Fruit fly (Drosophila melanogaster) whole organism, embryonic: Measurements from ENCODE around the gene Doc2.

Experiments
- B-H1 ChIP-seq: fragments of 200-800 bp; sonication (Bioruptor generic); IDR thresholded peaks from 3 replicates; pipeline ENCODE4 v1.3.6; 2022; ENCODE audit warnings: missing biosample characterization, missing genetic modification characterization
- Bgb ChIP-seq: fragments of 200-800 bp; sonication (Bioruptor generic); IDR thresholded peaks from 2 replicates; pipeline ENCODE4 v1.3.6; 2022; ENCODE audit warnings: missing biosample characterization, missing genetic modification characterization; ENCODE audit not compliant: partially characterized antibody
- CG10565 ChIP-seq: fragments of 200-800 bp; sonication (Bioruptor generic); optimal IDR thresholded peaks from 3 replicates; lab custom pipeline; 2016; ENCODE audit warnings: missing biosample characterization, mild to moderate bottlenecking, missing genetic modification characterization
- CG11504 ChIP-seq: fragments of 200-800 bp; sonication (Bioruptor generic); optimal IDR thresholded peaks from 3 replicates; lab custom pipeline; 2019; ENCODE audit warnings: missing biosample characterization, mild to moderate bottlenecking, missing genetic modification characterization, moderate library complexity
- CG13123 ChIP-seq: fragments of 200-800 bp; sonication (Bioruptor generic); optimal IDR thresholded peaks from 2 replicates; lab custom pipeline; 2016; ENCODE audit warnings: missing biosample characterization, missing genetic modification characterization
- CG13287 ChIP-seq: fragments of 200-800 bp; sonication (Bioruptor generic); IDR thresholded peaks from 2 replicates; pipeline ENCODE4 v1.3.6; 2022; ENCODE audit warnings: missing biosample characterization, missing genetic modification characterization; ENCODE audit not compliant: partially characterized antibody
- CG13624 ChIP-seq: fragments of 200-800 bp; sonication (Bioruptor generic); optimal IDR thresholded peaks from 2 replicates; lab custom pipeline; 2016; ENCODE audit warnings: missing biosample characterization, missing genetic modification characterization
- CG17385 ChIP-seq: fragments of 200-800 bp; sonication (Bioruptor generic); optimal IDR thresholded peaks from 3 replicates; lab custom pipeline; 2018; ENCODE audit warnings: missing biosample characterization, mild to moderate bottlenecking, missing genetic modification characterization
- CG18011 ChIP-seq: fragments of 200-800 bp; sonication (Bioruptor generic); optimal IDR thresholded peaks from 2 replicates; lab custom pipeline; 2017; ENCODE audit warnings: missing biosample characterization, missing genetic modification characterization, mild to moderate bottlenecking, moderate library complexity, missing genotype
- CG2202 ChIP-seq: fragments of 200-800 bp; sonication (Bioruptor generic); optimal IDR thresholded peaks from 2 replicates; lab custom pipeline; 2018; ENCODE audit warnings: missing biosample characterization, mild to moderate bottlenecking, missing genetic modification characterization
- CG3281 ChIP-seq: fragments of 200-800 bp; sonication (Bioruptor generic); optimal IDR thresholded peaks from 3 replicates; lab custom pipeline; 2017; ENCODE audit warnings: missing biosample characterization, mild to moderate bottlenecking, missing genetic modification characterization
- CG3407 ChIP-seq: fragments of 200-800 bp; sonication (Bioruptor generic); optimal IDR thresholded peaks from 2 replicates; lab custom pipeline; 2018; ENCODE audit warnings: missing biosample characterization, mild to moderate bottlenecking, missing genetic modification characterization
- CG34224 ChIP-seq: fragments of 200-800 bp; sonication (Bioruptor generic); IDR thresholded peaks from 3 replicates; pipeline ENCODE4 v1.3.6; 2022; ENCODE audit warnings: missing biosample characterization, missing genetic modification characterization; ENCODE audit not compliant: partially characterized antibody
- CG4820 ChIP-seq: fragments of 200-800 bp; sonication (Bioruptor generic); optimal IDR thresholded peaks from 3 replicates; lab custom pipeline; 2016; ENCODE audit warnings: missing biosample characterization, missing genetic modification characterization
- CG7745 ChIP-seq: fragments of 200-800 bp; sonication (Bioruptor generic); optimal IDR thresholded peaks from 2 replicates; lab custom pipeline; 2018; ENCODE audit warnings: missing biosample characterization, mild to moderate bottlenecking, missing genetic modification characterization, moderate library complexity
- CG8944 ChIP-seq: fragments of 200-800 bp; sonication (Bioruptor generic); optimal IDR thresholded peaks from 3 replicates; lab custom pipeline; 2016; ENCODE audit warnings: missing biosample characterization, missing genetic modification characterization
- Dad ChIP-seq: fragments of 200-800 bp; sonication (Bioruptor generic); optimal IDR thresholded peaks from 3 replicates; lab custom pipeline; 2016; ENCODE audit warnings: missing biosample characterization, missing genetic modification characterization
- Dp ChIP-seq: fragments of 200-800 bp; sonication (Bioruptor generic); optimal IDR thresholded peaks from 2 replicates; lab custom pipeline; 2018; ENCODE audit warnings: missing biosample characterization, mild to moderate bottlenecking, missing genetic modification characterization, moderate library complexity
- E2f2 ChIP-seq: fragments of 200-800 bp; sonication (Bioruptor generic); IDR thresholded peaks from 2 replicates; pipeline ENCODE4 v1.3.6; 2022; ENCODE audit warnings: missing biosample characterization, missing genetic modification characterization
- HLH4C ChIP-seq: fragments of 200-800 bp; sonication (Bioruptor generic); IDR thresholded peaks from 3 replicates; pipeline ENCODE4 v1.3.6; 2022; ENCODE audit warnings: missing biosample characterization, missing genetic modification characterization; ENCODE audit not compliant: partially characterized antibody
- Hr39 ChIP-seq: fragments of >200 bp; optimal IDR thresholded peaks from 2 replicates; lab custom pipeline; 2017
- Kr ChIP-seq: fragments of 200-800 bp; sonication (Bioruptor generic); optimal IDR thresholded peaks from 2 replicates; lab custom pipeline; 2017; ENCODE audit warnings: missing biosample characterization, mild to moderate bottlenecking, missing genetic modification characterization
- Lpt ChIP-seq: fragments of >200 bp; optimal IDR thresholded peaks from 2 replicates; lab custom pipeline; 2018; ENCODE audit warnings: missing biosample characterization, missing genetic modification characterization
- MESR4 ChIP-seq: fragments of 200-800 bp; sonication (Bioruptor generic); optimal IDR thresholded peaks from 2 replicates; lab custom pipeline; 2018; ENCODE audit warnings: missing biosample characterization, mild to moderate bottlenecking, missing genetic modification characterization, moderate library complexity
- Mes4 ChIP-seq: fragments of 200-800 bp; sonication (Bioruptor generic); optimal IDR thresholded peaks from 2 replicates; lab custom pipeline; 2016; ENCODE audit warnings: missing biosample characterization, missing genetic modification characterization
- NK7.1 ChIP-seq: fragments of 200-800 bp; sonication (Bioruptor generic); optimal IDR thresholded peaks from 3 replicates; lab custom pipeline; 2016; ENCODE audit warnings: missing biosample characterization, missing genetic modification characterization
- Oli ChIP-seq: fragments of 200-800 bp; sonication (Bioruptor generic); optimal IDR thresholded peaks from 2 replicates; lab custom pipeline; 2018; ENCODE audit warnings: missing biosample characterization, mild to moderate bottlenecking, missing genetic modification characterization, moderate library complexity
- Spps ChIP-seq: fragments of 200-800 bp; sonication (Bioruptor generic); optimal IDR thresholded peaks from 2 replicates; lab custom pipeline; 2018; ENCODE audit warnings: missing biosample characterization, mild to moderate bottlenecking, missing genetic modification characterization
- Sry-β ChIP-seq: fragments of 200-800 bp; sonication (Bioruptor generic); optimal IDR thresholded peaks from 2 replicates; lab custom pipeline; 2018; ENCODE audit warnings: missing biosample characterization, mild to moderate bottlenecking, missing genetic modification characterization, moderate library complexity
- Sry-δ ChIP-seq: fragments of 200-800 bp; sonication (Bioruptor generic); optimal IDR thresholded peaks from 2 replicates; lab custom pipeline; 2016; ENCODE audit warnings: missing biosample characterization, missing genetic modification characterization
- Stat92E ChIP-seq, 3 experiments: fragments of >200 bp in 2 of 3; fragments of 200-800 bp in 1 of 3; sonication (Bioruptor generic) in 1 of 3; optimal IDR thresholded peaks; 2 replicates each; lab custom pipeline; 2017 to 2019; ENCODE audit warnings: missing biosample characterization in 3 of 3, missing genetic modification characterization in 3 of 3, mild to moderate bottlenecking in 1 of 3, moderate library complexity in 1 of 3
- ara ChIP-seq: fragments of 200-800 bp; sonication (Bioruptor generic); IDR thresholded peaks from 2 replicates; pipeline ENCODE4 v1.3.6; 2022; ENCODE audit warnings: missing biosample characterization, missing genetic modification characterization
- ash1 ChIP-seq: fragments of 200-800 bp; sonication (Bioruptor generic); optimal IDR thresholded peaks from 2 replicates; lab custom pipeline; 2018; ENCODE audit warnings: missing biosample characterization, mild to moderate bottlenecking, missing genetic modification characterization
- cas ChIP-seq: fragments of 200-800 bp; sonication (Bioruptor generic); IDR thresholded peaks from 2 replicates; pipeline ENCODE4 v1.3.6; 2022; ENCODE audit warnings: missing biosample characterization, missing genetic modification characterization
- chinmo ChIP-seq: fragments of 200-800 bp; sonication (Bioruptor generic); IDR thresholded peaks from 4 replicates; pipeline ENCODE4 v1.3.6; 2022; ENCODE audit warnings: missing biosample characterization, missing genetic modification characterization; ENCODE audit not compliant: partially characterized antibody
- crp ChIP-seq, 2 experiments: fragments of 200-800 bp; sonication (Bioruptor generic); optimal IDR thresholded peaks; 2 replicates in 1 of 2; 3 replicates in 1 of 2; lab custom pipeline; 2017; ENCODE audit warnings: missing biosample characterization in 2 of 2, missing genetic modification characterization in 2 of 2, mild to moderate bottlenecking in 1 of 2, moderate library complexity in 1 of 2
- ems ChIP-seq: fragments of 200-800 bp; sonication (Bioruptor generic); optimal IDR thresholded peaks from 3 replicates; lab custom pipeline; 2016; ENCODE audit warnings: missing biosample characterization, missing genetic modification characterization
- ewg ChIP-seq: fragments of 200-800 bp; sonication (Bioruptor generic); optimal IDR thresholded peaks from 3 replicates; lab custom pipeline; 2017; ENCODE audit warnings: mild to moderate bottlenecking, missing biosample characterization, missing genetic modification reagents, missing genetic modification characterization
- gce ChIP-seq: fragments of 200-800 bp; sonication (Bioruptor generic); IDR thresholded peaks from 3 replicates; pipeline ENCODE4 v1.3.6; 2022; ENCODE audit warnings: missing biosample characterization, missing genetic modification characterization
- ham ChIP-seq: fragments of 200-800 bp; sonication (Bioruptor generic); IDR thresholded peaks from 2 replicates; pipeline ENCODE4 v1.3.6; 2022; ENCODE audit warnings: missing biosample characterization, missing genetic modification characterization
- klu ChIP-seq: fragments of 200-800 bp; sonication (Bioruptor generic); IDR thresholded peaks from 2 replicates; pipeline ENCODE4 v1.3.6; 2022; ENCODE audit warnings: missing biosample characterization, missing genetic modification characterization
- mam ChIP-seq: fragments of 200-800 bp; sonication (Bioruptor generic); optimal IDR thresholded peaks from 3 replicates; lab custom pipeline; 2016; ENCODE audit warnings: missing biosample characterization, missing genetic modification characterization
- oc ChIP-seq: fragments of 200-800 bp; sonication (Bioruptor generic); optimal IDR thresholded peaks from 2 replicates; lab custom pipeline; 2018; ENCODE audit warnings: missing biosample characterization, mild to moderate bottlenecking, missing genetic modification characterization, moderate library complexity
- peb ChIP-seq: fragments of 200-800 bp; sonication (Bioruptor generic); IDR thresholded peaks from 2 replicates; pipeline ENCODE4 v1.3.6; 2022; ENCODE audit warnings: missing biosample characterization, missing genetic modification characterization
- pnt ChIP-seq: fragments of 200-800 bp; sonication (Bioruptor generic); optimal IDR thresholded peaks from 3 replicates; lab custom pipeline; 2016; ENCODE audit warnings: missing biosample characterization, missing genetic modification characterization
- pzg ChIP-seq: fragments of 200-800 bp; sonication (Bioruptor generic); optimal IDR thresholded peaks from 3 replicates; lab custom pipeline; 2018; ENCODE audit warnings: missing biosample characterization, mild to moderate bottlenecking, missing genetic modification characterization, moderate library complexity
- row ChIP-seq: fragments of 200-800 bp; sonication (Bioruptor generic); IDR thresholded peaks from 3 replicates; pipeline ENCODE4 v1.3.6; 2022; ENCODE audit warnings: missing biosample characterization, missing genetic modification characterization
- zfh1 ChIP-seq: fragments of 200-800 bp; sonication (Bioruptor generic); IDR thresholded peaks from 3 replicates; pipeline ENCODE4 v1.3.6; 2022; ENCODE audit warnings: missing biosample characterization, missing genetic modification characterization

The Doc2 gene

dm6 chr3L:8966324-8967011 is 52.6 kb downstream of the Doc2 start, which contains the start of the genes CG5653 and CG5021 (continued):
- TF ChIP-seq CG13287 (GFP tag; lab: Robert Waterston, UW) (peak; percentile 71), ems (GFP tag; lab: Kevin White, UChicago) (no peak), Bgb (GFP tag; lab: Robert Waterston, UW) (peak; percentile 75; the same call in 1 of the 2 replicates), CG34224 (GFP tag; lab: Robert Waterston, UW) (peak; percentile 66), CG11504 (tag; lab: Kevin White, UChicago) (no peak), CG7745 (tag; lab: Kevin White, UChicago) (no peak), NK7.1 (GFP tag; lab: Kevin White, UChicago) (no peak)
- TF ChIP-seq, all 482 proteins: peak for 46

DNA sequence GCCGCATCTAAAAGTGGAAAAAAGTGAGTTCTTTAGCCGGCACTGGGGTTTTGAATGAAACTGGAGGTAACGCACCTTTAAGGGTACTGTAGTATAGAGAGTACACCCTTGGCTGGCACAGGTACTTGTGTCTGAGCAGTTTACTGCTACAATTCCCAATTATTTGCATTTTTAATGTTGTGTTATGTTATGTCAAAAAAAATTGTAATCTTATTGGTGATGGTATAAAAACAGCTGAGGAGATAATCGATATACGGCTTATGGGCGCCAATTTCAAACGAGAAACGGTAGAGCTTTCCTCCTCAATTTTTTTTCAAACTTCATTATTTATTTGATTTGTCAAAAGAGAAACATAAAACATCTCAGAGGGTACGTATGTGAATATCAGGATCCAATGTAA is 54.6 kb downstream of the Doc2 start, which contains the start of gene ValRS-m:
Gene ValRS-m (minus strand): TSS at position 312 of the 400 bp plus-strand sequence.
- TF ChIP-seq CG17385 = no peak
- TF ChIP-seq Kr (GFP tag; lab: Kevin White, UChicago) = no peak
- no peak for TF ChIP-seq zfh1 (GFP tag; lab: Robert Waterston, UW)
- TF ChIP-seq B-H1 = no peak
- no peak for TF ChIP-seq ewg (GFP tag; lab: Kevin White, UChicago)
- no peak for TF ChIP-seq ham (GFP tag; lab: Robert Waterston, UW)
- TF ChIP-seq Hr39 (lab: Kevin White, UChicago) = no peak
- TF ChIP-seq Dp (GFP tag; lab: Kevin White, UChicago) = peak; percentile 79
- TF ChIP-seq CG13287 (GFP tag; lab: Robert Waterston, UW) = peak; percentile 41
- no peak for TF ChIP-seq HLH4C (GFP tag; lab: Robert Waterston, UW)
- no peak for TF ChIP-seq row (GFP tag; lab: Robert Waterston, UW)
- no peak for TF ChIP-seq CG13624 (GFP tag; lab: Kevin White, UChicago)
- TF ChIP-seq pzg = peak; percentile 6
- TF ChIP-seq oc (tag; lab: Kevin White, UChicago) = no peak
- no peak for TF ChIP-seq CG13123 (GFP tag; lab: Kevin White, UChicago)
- no peak for TF ChIP-seq CG2202 (tag; lab: Kevin White, UChicago)
- TF ChIP-seq Mes4 (GFP tag; lab: Kevin White, UChicago) = no peak
- no peak for TF ChIP-seq ash1 (GFP tag; lab: Kevin White, UChicago)
- no peak for TF ChIP-seq gce (GFP tag; lab: Robert Waterston, UW)
- no peak for TF ChIP-seq MESR4 (GFP tag; lab: Kevin White, UChicago)
- no peak for TF ChIP-seq Lpt (GFP tag; lab: Kevin White, UChicago)
- no peak for TF ChIP-seq ara (GFP tag; lab: Robert Waterston, UW)
- no peak for TF ChIP-seq cas
- 0 out of 4 replicates have a peak, but pooled peaks have one; percentile 40 for TF ChIP-seq chinmo (GFP tag; lab: Robert Waterston, UW)
- TF ChIP-seq CG18011 (GFP tag; lab: Kevin White, UChicago) = no peak
- no peak for TF ChIP-seq Sry-β (GFP tag; lab: Kevin White, UChicago)
- TF ChIP-seq Sry-δ (GFP tag; lab: Kevin White, UChicago) = peak; percentile 47
- no peak for TF ChIP-seq CG4820 (GFP tag; lab: Kevin White, UChicago)
- no peak for TF ChIP-seq Oli
- TF ChIP-seq klu = no peak
- peak; percentile 86 for TF ChIP-seq E2f2 (GFP tag; lab: Robert Waterston, UW)
- no peak for TF ChIP-seq peb
- no peak for TF ChIP-seq CG3281 (GFP tag; lab: Kevin White, UChicago)
- TF ChIP-seq Dad (GFP tag; lab: Kevin White, UChicago) = no peak
- no peak for TF ChIP-seq pnt (GFP tag; lab: Kevin White, UChicago)
- no peak for TF ChIP-seq CG3407 (GFP tag; lab: Kevin White, UChicago)
- no peak for TF ChIP-seq Stat92E (GFP tag; optimal IDR thresholded peaks at IDR 0.05; lab: Kevin White, UChicago)
- TF ChIP-seq crp (GFP tag; optimal IDR thresholded peaks at IDR 0.05; lab: Kevin White, UChicago) = peak in 1 of 2 experiments; percentile 80
- TF ChIP-seq mam (GFP tag; lab: Kevin White, UChicago) = no peak
- TF ChIP-seq CG10565 (GFP tag; lab: Kevin White, UChicago) = no peak
- TF ChIP-seq CG8944 = no peak
- TF ChIP-seq Spps = no peak
